Fruit fly (Drosophila melanogaster): ENCODE measurements around the gene Nedd8.

Gene Nedd8

dm6 chr2L:18947515-18947998 is 4.1 kb downstream of the Nedd8 start (continued):
- TF ChIP-seq CG16863 (GFP tag; optimal IDR thresholded peaks at IDR 0.05) (no peak), CG16813 (GFP tag; IDR thresholded peaks at IDR 0.05; ENCODE audit: partially characterized antibody) (peak; percentile 38; the same call in 1 of the 3 replicates), Kr (GFP tag; optimal IDR thresholded peaks at IDR 0.05) (no peak), salm (tag; optimal IDR thresholded peaks at IDR 0.05) (no peak), CG10431 (GFP tag; optimal IDR thresholded peaks at IDR 0.05) (no peak), CG6791 (GFP tag; IDR thresholded peaks at IDR 0.05; ENCODE audit: partially characterized antibody) (peak; percentile 73), CG11504 (tag; optimal IDR thresholded peaks at IDR 0.05) (peak; percentile 99), Deaf1 (tag; optimal IDR thresholded peaks at IDR 0.05) (peak; percentile 33), Dll (GFP tag; IDR thresholded peaks at IDR 0.05; ENCODE audit: partially characterized antibody) (peak; percentile 50; the same call in 1 of the 4 replicates), CG1832 (GFP tag; optimal IDR thresholded peaks at IDR 0.05) (peak; percentile 95), CG6175 (GFP tag; IDR thresholded peaks at IDR 0.05) (peak; percentile 88), sna (GFP tag; IDR thresholded peaks at IDR 0.05; ENCODE audit: partially characterized antibody) (peak; percentile 64), jing (GFP tag; optimal IDR thresholded peaks at IDR 0.05) (no peak), CG31224 (GFP tag; IDR thresholded peaks at IDR 0.05) (peak; percentile 97), CG5180 (GFP tag; optimal IDR thresholded peaks at IDR 0.05) (peak; percentile 97), CG8281 (tag; optimal IDR thresholded peaks at IDR 0.05) (no peak), Scr (GFP tag; IDR thresholded peaks at IDR 0.05; ENCODE audit: partially characterized antibody) (peak; percentile 37), Xbp1 (GFP tag; optimal IDR thresholded peaks at IDR 0.05) (no peak), NFAT (GFP tag; IDR thresholded peaks at IDR 0.05) (peak; percentile 21; the same call in 1 of the 2 replicates), wor (GFP tag; IDR thresholded peaks at IDR 0.05) (no peak), z (GFP tag; IDR thresholded peaks at IDR 0.05) (peak; percentile 71; the same call in 1 of the 3 replicates), vfl (GFP tag; optimal IDR thresholded peaks at IDR 0.05) (no peak), CG8478 (optimal IDR thresholded peaks at IDR 0.05) (peak; percentile 90), gsb-n (tag; optimal IDR thresholded peaks at IDR 0.05) (no peak), nerfin-1 (tag; optimal IDR thresholded peaks at IDR 0.05) (peak; percentile 78), D (optimal IDR thresholded peaks at IDR 0.05) (peak; percentile 93), D (GFP tag; optimal IDR thresholded peaks at IDR 0.05) (no peak), Neu2 (GFP tag; optimal IDR thresholded peaks at IDR 0.05; ENCODE audit: borderline replicate concordance) (no peak), sens (GFP tag) (peak; percentile 61), sd (tag; optimal IDR thresholded peaks at IDR 0.05) (peak; percentile 27), CG15479 (GFP tag; optimal IDR thresholded peaks at IDR 0.05) (peak; percentile 73), Asciz (GFP tag; optimal IDR thresholded peaks at IDR 0.05) (no peak), YL-1 (GFP tag; optimal IDR thresholded peaks at IDR 0.05) (no peak), Bgb (GFP tag; IDR thresholded peaks at IDR 0.05; ENCODE audit: partially characterized antibody) (0 out of 2 replicates have a peak, but pooled peaks have one; percentile 18), CG6254 (GFP tag; optimal IDR thresholded peaks at IDR 0.05) (no peak), bbx (GFP tag; IDR thresholded peaks at IDR 0.05; ENCODE audit: partially characterized antibody) (peak; percentile 33; the same call in 1 of the 2 replicates), HLH4C (GFP tag; IDR thresholded peaks at IDR 0.05; ENCODE audit: partially characterized antibody) (0 out of 3 replicates have a peak, but pooled peaks have one; percentile 46), ato (GFP tag; IDR thresholded peaks at IDR 0.05; ENCODE audit: partially characterized antibody) (0 out of 2 replicates have a peak, but pooled peaks have one; percentile 26), tll (GFP tag; optimal IDR thresholded peaks at IDR 0.05) (peak in 1 of 2 experiments; percentile 22), CkIIα-i1 (GFP tag; IDR thresholded peaks at IDR 0.05) (no peak), pros (GFP tag; optimal IDR thresholded peaks at IDR 0.05) (peak; percentile 84)

All from whole organism, embryonic.